Worm (Caenorhabditis elegans) whole organism, young adult: Measurements from ENCODE around the gene T02G5.3.

Source experiments
- C17E4.6 ChIP-seq: fragments of 200-800 bp; sonication (Bioruptor generic); IDR thresholded peaks from 2 replicates; pipeline ENCODE4 v1.3.6; 2022; ENCODE audit warnings: missing genetic modification reagents, missing genetic modification characterization, missing compliant biosample characterization
- F33H1.4 ChIP-seq: fragments of 200-800 bp; sonication (Bioruptor generic); IDR thresholded peaks from 2 replicates; pipeline ENCODE4 v1.3.6; 2022; ENCODE audit warnings: missing genetic modification reagents, missing genetic modification characterization, missing compliant biosample characterization
- F49E8.2 ChIP-seq: sonication (generic microtip); optimal IDR thresholded peaks from 3 replicates; lab custom pipeline; 2017; ENCODE audit warnings: missing genetic modification characterization, mild to moderate bottlenecking, missing compliant biosample characterization, antibody characterized with exemption, moderate library complexity; ENCODE audit not compliant: insufficient read depth
- F57A8.1 ChIP-seq: fragments of 200-800 bp; sonication (Bioruptor generic); optimal IDR thresholded peaks from 2 replicates; lab custom pipeline; 2018; ENCODE audit warnings: mild to moderate bottlenecking, missing genetic modification characterization, moderate library complexity, missing compliant biosample characterization
- K11D2.4 ChIP-seq: fragments of 200-800 bp; sonication (Bioruptor generic); IDR thresholded peaks from 2 replicates; pipeline ENCODE4 v1.3.6; 2022; ENCODE audit warnings: missing genetic modification reagents, missing genetic modification characterization, missing compliant biosample characterization
- T26A5.8 ChIP-seq: sonication (generic microtip); optimal IDR thresholded peaks from 2 replicates; lab custom pipeline; 2016; ENCODE audit warnings: missing genetic modification characterization, missing compliant biosample characterization
- Y79H2A.3 ChIP-seq: fragments of 200-800 bp; sonication (Bioruptor generic); conservative IDR thresholded peaks from 2 replicates; pipeline ENCODE4 v1.3.6; 2022; ENCODE audit warnings: missing genetic modification reagents, missing genetic modification characterization, missing compliant biosample characterization
- ZK185.1 ChIP-seq: sonication (generic microtip); optimal IDR thresholded peaks from 2 replicates; lab custom pipeline; 2016; ENCODE audit warnings: mild to moderate bottlenecking, missing genetic modification characterization, missing compliant biosample characterization; ENCODE audit not compliant: poor library complexity, severe bottlenecking
- akir-1 ChIP-seq: fragments of 200-800 bp; sonication (Bioruptor generic); optimal IDR thresholded peaks from 2 replicates; lab custom pipeline; 2018; ENCODE audit warnings: mild to moderate bottlenecking, missing genetic modification characterization, moderate library complexity, missing compliant biosample characterization
- atf-7 ChIP-seq: sonication (generic microtip); optimal IDR thresholded peaks from 2 replicates; lab custom pipeline; 2017; ENCODE audit warnings: mild to moderate bottlenecking, missing genetic modification characterization, missing compliant biosample characterization
- attf-6 ChIP-seq: fragments of 200-800 bp; sonication (Bioruptor generic); IDR thresholded peaks from 2 replicates; pipeline ENCODE4 v1.3.6; 2022; ENCODE audit warnings: missing genetic modification reagents, missing genetic modification characterization, missing compliant biosample characterization
- bed-1 ChIP-seq: fragments of 200-800 bp; sonication (Bioruptor generic); IDR thresholded peaks from 2 replicates; pipeline ENCODE4 v1.3.6; 2022; ENCODE audit warnings: missing genetic modification reagents, missing genetic modification characterization, missing compliant biosample characterization
- ccch-3 ChIP-seq: fragments of 200-800 bp; sonication (Bioruptor generic); optimal IDR thresholded peaks from 2 replicates; lab custom pipeline; 2018; ENCODE audit warnings: mild to moderate bottlenecking, missing genetic modification characterization, missing compliant biosample characterization
- ceh-100 ChIP-seq: fragments of 200-800 bp; sonication (Bioruptor generic); IDR thresholded peaks from 2 replicates; pipeline ENCODE4 v1.3.6; 2022; ENCODE audit warnings: missing genetic modification reagents, missing genetic modification characterization, missing compliant biosample characterization
- ceh-27 ChIP-seq: fragments of 200-800 bp; sonication (Bioruptor generic); optimal IDR thresholded peaks from 2 replicates; lab custom pipeline; 2018; ENCODE audit warnings: mild to moderate bottlenecking, missing genetic modification characterization, moderate library complexity, missing compliant biosample characterization
- ceh-58 ChIP-seq: fragments of 200-800 bp; sonication (Bioruptor generic); IDR thresholded peaks from 2 replicates; pipeline ENCODE4 v1.3.6; 2022; ENCODE audit warnings: missing genetic modification characterization, missing compliant biosample characterization
- chd-7 ChIP-seq: sonication (generic microtip); optimal IDR thresholded peaks from 2 replicates; lab custom pipeline; 2016; ENCODE audit warnings: mild to moderate bottlenecking, missing genetic modification characterization, moderate library complexity, missing compliant biosample characterization
- dpff-1 ChIP-seq: sonication (generic microtip); optimal IDR thresholded peaks from 2 replicates; lab custom pipeline; 2017; ENCODE audit warnings: mild to moderate bottlenecking, missing genetic modification characterization, missing compliant biosample characterization
- efl-1 ChIP-seq: fragments of 150-350 bp; optimal IDR thresholded peaks from 2 replicates; lab custom pipeline; 2014; ENCODE audit warnings: missing biosample characterization, missing genetic modification reagents, missing genetic modification characterization
- egl-18 ChIP-seq: fragments of 200-800 bp; sonication (Bioruptor generic); IDR thresholded peaks from 2 replicates; pipeline ENCODE4 v1.3.6; 2022; ENCODE audit warnings: missing genetic modification reagents, missing genetic modification characterization, missing compliant biosample characterization
- ekl-4 ChIP-seq: fragments of 200-800 bp; sonication (Bioruptor generic); IDR thresholded peaks from 2 replicates; pipeline ENCODE4 v1.3.6; 2022; ENCODE audit warnings: missing genetic modification reagents, missing genetic modification characterization, missing compliant biosample characterization
- ets-4 ChIP-seq: fragments of 200-800 bp; sonication (Bioruptor generic); optimal IDR thresholded peaks from 2 replicates; lab custom pipeline; 2018; ENCODE audit warnings: mild to moderate bottlenecking, missing genetic modification characterization, missing compliant biosample characterization
- gei-17 ChIP-seq: fragments of 200-800 bp; sonication (Bioruptor generic); optimal IDR thresholded peaks from 2 replicates; lab custom pipeline; 2018; ENCODE audit warnings: mild to moderate bottlenecking, missing genetic modification characterization, missing compliant biosample characterization
- hlh-12 ChIP-seq: sonication (generic microtip); optimal IDR thresholded peaks from 2 replicates; lab custom pipeline; 2016; ENCODE audit warnings: missing genetic modification characterization, missing compliant biosample characterization
- hmg-1.2 ChIP-seq: fragments of 200-800 bp; sonication (Bioruptor generic); IDR thresholded peaks from 2 replicates; pipeline ENCODE4 v1.3.6; 2022; ENCODE audit warnings: missing genetic modification reagents, missing genetic modification characterization, missing compliant biosample characterization
- let-526 ChIP-seq: fragments of 200-800 bp; sonication (Bioruptor generic); IDR thresholded peaks from 2 replicates; pipeline ENCODE4 v1.3.6; 2022; ENCODE audit warnings: missing genetic modification reagents, missing genetic modification characterization, missing compliant biosample characterization
- let-607 ChIP-seq, 2 experiments: fragments of 200-800 bp in 1 of 2; sonication (Bioruptor generic) in 1 of 2; sonication (generic microtip) in 1 of 2; optimal IDR thresholded peaks; 2 replicates each; lab custom pipeline; 2016 to 2018; ENCODE audit warnings: mild to moderate bottlenecking in 2 of 2, missing compliant biosample characterization in 2 of 2, missing genetic modification characterization in 2 of 2, moderate library complexity in 2 of 2, missing genotype in 1 of 2
- lin-26 ChIP-seq: fragments of 200-800 bp; sonication (Bioruptor generic); IDR thresholded peaks from 2 replicates; pipeline ENCODE4 v1.3.6; 2022; ENCODE audit warnings: missing genetic modification reagents, missing genetic modification characterization, missing compliant biosample characterization
- lin-35 ChIP-seq, 3 experiments: fragments of 150-350 bp in 2 of 3; sonication (generic microtip) in 1 of 3; optimal IDR thresholded peaks; 2 replicates each; lab custom pipeline; 2014 to 2018; ENCODE audit warnings: missing biosample characterization in 3 of 3, missing genetic modification characterization in 3 of 3, missing genetic modification reagents in 3 of 3
- lir-1 ChIP-seq: fragments of 200-800 bp; sonication (Bioruptor generic); conservative IDR thresholded peaks from 2 replicates; pipeline ENCODE4 v1.3.6; 2022; ENCODE audit warnings: missing genetic modification reagents, missing genetic modification characterization, missing compliant biosample characterization
- madf-3 ChIP-seq: fragments of 200-800 bp; sonication (Bioruptor generic); IDR thresholded peaks from 2 replicates; pipeline ENCODE4 v1.3.6; 2022; ENCODE audit warnings: missing genetic modification reagents, missing genetic modification characterization, missing compliant biosample characterization
- madf-8 ChIP-seq: fragments of 200-800 bp; sonication (Bioruptor generic); conservative IDR thresholded peaks from 2 replicates; pipeline ENCODE4 v1.3.6; 2022; ENCODE audit warnings: missing genetic modification reagents, missing genetic modification characterization, missing compliant biosample characterization
- mes-4 ChIP-seq: sonication (generic microtip); optimal IDR thresholded peaks from 2 replicates; lab custom pipeline; 2016; ENCODE audit warnings: missing genotype, missing genetic modification characterization, missing compliant biosample characterization
- nhr-120 ChIP-seq: fragments of 200-800 bp; sonication (Bioruptor generic); IDR thresholded peaks from 2 replicates; pipeline ENCODE4 v1.3.6; 2022; ENCODE audit warnings: missing genetic modification characterization, missing compliant biosample characterization
- nhr-90 ChIP-seq: sonication (generic microtip); optimal IDR thresholded peaks from 2 replicates; lab custom pipeline; 2016; ENCODE audit warnings: missing genotype, mild to moderate bottlenecking, missing genetic modification characterization, missing compliant biosample characterization
- rcor-1 ChIP-seq: fragments of 200-800 bp; sonication (Bioruptor generic); IDR thresholded peaks from 2 replicates; pipeline ENCODE4 v1.3.6; 2022; ENCODE audit warnings: missing genetic modification reagents, missing genetic modification characterization, missing compliant biosample characterization
- rec-8 ChIP-seq, 2 experiments: sonication (generic microtip); optimal IDR thresholded peaks; 2 replicates each; lab custom pipeline; 2016; ENCODE audit warnings: mild to moderate bottlenecking in 2 of 2, missing genetic modification characterization in 2 of 2, missing genetic modification reagents in 2 of 2, missing genotype in 2 of 2, missing biosample characterization in 1 of 2, missing compliant biosample characterization in 1 of 2, moderate library complexity in 1 of 2
- sdz-38 ChIP-seq: sonication (generic microtip); optimal IDR thresholded peaks from 2 replicates; lab custom pipeline; 2016; ENCODE audit warnings: missing genotype, missing genetic modification characterization, missing compliant biosample characterization
- sea-2 ChIP-seq: fragments of 200-800 bp; sonication (Bioruptor generic); IDR thresholded peaks from 2 replicates; pipeline ENCODE4 v1.3.6; 2022; ENCODE audit warnings: missing genetic modification characterization, missing compliant biosample characterization
- snpc-1.1 ChIP-seq: sonication (generic microtip); optimal IDR thresholded peaks from 2 replicates; lab custom pipeline; 2017; ENCODE audit warnings: missing genetic modification characterization, mild to moderate bottlenecking, missing compliant biosample characterization, antibody characterized with exemption, moderate library complexity, missing genotype, missing genetic modification reagents; ENCODE audit not compliant: insufficient read depth
- snpc-1.3 ChIP-seq: sonication (generic microtip); optimal IDR thresholded peaks from 2 replicates; lab custom pipeline; 2017; ENCODE audit warnings: missing genetic modification characterization, mild to moderate bottlenecking, missing compliant biosample characterization, antibody characterized with exemption, moderate library complexity, missing genotype, missing genetic modification reagents; ENCODE audit not compliant: insufficient read depth
- somi-1 ChIP-seq: fragments of 200-800 bp; sonication (Bioruptor generic); optimal IDR thresholded peaks from 2 replicates; lab custom pipeline; 2018; ENCODE audit warnings: mild to moderate bottlenecking, missing genetic modification characterization, missing compliant biosample characterization
- ztf-18 ChIP-seq: sonication (generic microtip); optimal IDR thresholded peaks from 2 replicates; lab custom pipeline; 2016; ENCODE audit warnings: missing genotype, mild to moderate bottlenecking, missing genetic modification characterization, missing compliant biosample characterization
- ztf-26 ChIP-seq: sonication (generic microtip); optimal IDR thresholded peaks from 2 replicates; lab custom pipeline; 2017; ENCODE audit warnings: missing genetic modification characterization, missing compliant biosample characterization
- ztf-3 ChIP-seq: fragments of 200-800 bp; sonication (Bioruptor generic); optimal IDR thresholded peaks from 2 replicates; lab custom pipeline; 2018; ENCODE audit warnings: mild to moderate bottlenecking, missing genetic modification characterization, missing compliant biosample characterization
- ztf-6 ChIP-seq: fragments of 200-800 bp; sonication (Bioruptor generic); IDR thresholded peaks from 2 replicates; pipeline ENCODE4 v1.3.6; 2022; ENCODE audit warnings: missing genetic modification reagents, missing genetic modification characterization, missing compliant biosample characterization

The T02G5.3 gene

ce11 chrII:7072590-7073536 lies 20.3 kb upstream of the T02G5.3 start (continued):
- no peak for TF ChIP-seq lir-1 (GFP tag; lab: Robert Waterston, UW)
- no peak for TF ChIP-seq C17E4.6 (GFP tag; lab: Robert Waterston, UW)
- TF ChIP-seq lin-26 (GFP tag; lab: Robert Waterston, UW): no peak
- TF ChIP-seq F57A8.1 (GFP tag; lab: Kevin White, UChicago): no peak
- no peak for TF ChIP-seq attf-6
- no peak for TF ChIP-seq madf-3 (GFP tag; lab: Robert Waterston, UW)
- no peak for TF ChIP-seq ccch-3 (GFP tag; lab: Kevin White, UChicago)
- TF ChIP-seq K11D2.4 (GFP tag; lab: Robert Waterston, UW): no peak
- TF ChIP-seq hlh-12 (tag; lab: Kevin White, UChicago): no peak
- no peak for TF ChIP-seq ceh-58 (GFP tag; lab: Robert Waterston, UW)
- no peak for TF ChIP-seq atf-7
- no peak for TF ChIP-seq ztf-26
- TF ChIP-seq F33H1.4 (GFP tag; lab: Robert Waterston, UW): no peak
- TF ChIP-seq sea-2 (GFP tag; lab: Robert Waterston, UW): no peak
- TF ChIP-seq lin-35 (GFP tag; optimal IDR thresholded peaks at IDR 0.05; lab: Kevin White, UChicago): peak in 1 of 3 experiments; percentile 28
- TF ChIP-seq snpc-1.1 (tag; lab: Kevin White, UChicago): no peak
- no peak for TF ChIP-seq madf-8
- no peak for TF ChIP-seq efl-1 (GFP tag; lab: Kevin White, UChicago)
- no peak for TF ChIP-seq ztf-6 (GFP tag; lab: Robert Waterston, UW)
- TF ChIP-seq somi-1 (GFP tag; lab: Kevin White, UChicago): no peak
- no peak for TF ChIP-seq egl-18
- no peak for TF ChIP-seq akir-1 (GFP tag; lab: Kevin White, UChicago)
- TF ChIP-seq bed-1 (GFP tag; lab: Robert Waterston, UW): no peak
- no peak for TF ChIP-seq ztf-3 (GFP tag; lab: Kevin White, UChicago)
- no peak for TF ChIP-seq dpff-1 (tag; lab: Kevin White, UChicago)
- TF ChIP-seq ekl-4 (GFP tag; lab: Robert Waterston, UW): no peak
- peak; percentile 87 for TF ChIP-seq ceh-100 (GFP tag; lab: Robert Waterston, UW)
- TF ChIP-seq T26A5.8: no peak
- TF ChIP-seq snpc-1.3 (tag; lab: Kevin White, UChicago): peak; percentile 21
- peak in 1 of 2 experiments; percentile 40 for TF ChIP-seq let-607 (tag; optimal IDR thresholded peaks at IDR 0.05; lab: Kevin White, UChicago)
- no peak for TF ChIP-seq nhr-90 (tag; lab: Kevin White, UChicago)
- peak; percentile 24 for TF ChIP-seq ZK185.1 (tag; lab: Kevin White, UChicago)
- TF ChIP-seq ztf-18 (tag; lab: Kevin White, UChicago): no peak
- no peak for TF ChIP-seq hmg-1.2 (GFP tag; lab: Robert Waterston, UW)
- no peak for TF ChIP-seq rec-8 (tag; optimal IDR thresholded peaks at IDR 0.05; lab: Kevin White, UChicago)
- no peak for TF ChIP-seq F49E8.2 (tag; lab: Kevin White, UChicago)
- no peak for TF ChIP-seq sdz-38 (tag; lab: Kevin White, UChicago)
- TF ChIP-seq let-526 (GFP tag; lab: Robert Waterston, UW): no peak
- no peak for TF ChIP-seq rcor-1
- no peak for TF ChIP-seq ets-4 (GFP tag; lab: Kevin White, UChicago)
- peak; percentile 11 for TF ChIP-seq chd-7 (tag; lab: Kevin White, UChicago)
- no peak for TF ChIP-seq gei-17
- no peak for TF ChIP-seq Y79H2A.3 (GFP tag; lab: Robert Waterston, UW)
- no peak for TF ChIP-seq mes-4 (tag; lab: Kevin White, UChicago)
- TF ChIP-seq nhr-120 (GFP tag; lab: Robert Waterston, UW): no peak
- peak; percentile 67 for TF ChIP-seq ceh-27 (GFP tag; lab: Kevin White, UChicago)
